Fruit fly (Drosophila melanogaster): ENCODE measurements around the gene CLIP-190.
A peak's percentile ranks its signal among the peaks of the same experiment; 100 is the strongest.

The CLIP-190 gene

dm6 chr2L:17384331-17385220 lies at the start of gene CLIP-190:
CLIP-190 (plus strand) TSS chr2L:17384700.
- TF ChIP-seq CG12605 (GFP tag; IDR thresholded peaks at IDR 0.05) (peak; percentile 16), CG32121 (GFP tag; IDR thresholded peaks at IDR 0.05) (no peak), CG4496 (GFP tag; IDR thresholded peaks at IDR 0.05) (0 out of 3 replicates have a peak, but pooled peaks have one; percentile 19), CG34367 (tag; optimal IDR thresholded peaks at IDR 0.05) (no peak), rn (GFP tag; IDR thresholded peaks at IDR 0.05) (no peak), CG8159 (tag; optimal IDR thresholded peaks at IDR 0.05) (no peak), Ets98B (GFP tag; IDR thresholded peaks at IDR 0.05) (peak; percentile 15; the same call in 1 of the 2 replicates)

- TF ChIP-seq CG34367 (tag; optimal IDR thresholded peaks at IDR 0.05) = no peak
- TF ChIP-seq CG9948 (tag; optimal IDR thresholded peaks at IDR 0.05) = no peak
- TF ChIP-seq Pif1A (GFP tag; optimal IDR thresholded peaks at IDR 0.05) = no peak
- no peak for TF ChIP-seq Pif1B (GFP tag; optimal IDR thresholded peaks at IDR 0.05)
- TF ChIP-seq Ets98B (GFP tag; IDR thresholded peaks at IDR 0.05) = no peak
- TF ChIP-seq CG8159 (tag; optimal IDR thresholded peaks at IDR 0.05) = no peak
- TF ChIP-seq CG10348 (GFP tag; IDR thresholded peaks at IDR 0.05) = no peak
- TF ChIP-seq CG32121 (GFP tag; IDR thresholded peaks at IDR 0.05) = no peak
- no peak for TF ChIP-seq D1 (tag; optimal IDR thresholded peaks at IDR 0.05)
- TF ChIP-seq CG4496 (GFP tag; IDR thresholded peaks at IDR 0.05) = no peak
- TF ChIP-seq gl (tag; optimal IDR thresholded peaks at IDR 0.05) = no peak
- no peak for TF ChIP-seq CG8301 (tag; optimal IDR thresholded peaks at IDR 0.05)
- TF ChIP-seq CG17806 (tag; optimal IDR thresholded peaks at IDR 0.05) = no peak
- no peak for TF ChIP-seq CG12605 (GFP tag; IDR thresholded peaks at IDR 0.05)
Observed at dm6 chr2L:17363196-17363595, 21.3 kb upstream of the CLIP-190 start, which contains the start of gene CG31804. CG31804 (plus strand) TSS chr2L:17363496.

- TF ChIP-seq D1 (tag; optimal IDR thresholded peaks at IDR 0.05) = peak; percentile 72
- no peak for TF ChIP-seq Pif1A (GFP tag; optimal IDR thresholded peaks at IDR 0.05)
Observed at dm6 chr2L:17368503-17368902, 16.0 kb upstream of the CLIP-190 start.

dm6 chr2L:17374832-17375231 lies 9.7 kb upstream of the CLIP-190 start:
- TF ChIP-seq rn (GFP tag; IDR thresholded peaks at IDR 0.05) = 0 out of 2 replicates have a peak, but pooled peaks have one; percentile 34
- peak; percentile 12 for TF ChIP-seq Pif1B (GFP tag; optimal IDR thresholded peaks at IDR 0.05)
- no peak for TF ChIP-seq CG13204 (GFP tag; optimal IDR thresholded peaks at IDR 0.05)
- no peak for TF ChIP-seq Snoo (tag; optimal IDR thresholded peaks at IDR 0.05)
- TF ChIP-seq CG10348 (GFP tag; IDR thresholded peaks at IDR 0.05) = no peak
- TF ChIP-seq fd96Ca (GFP tag; IDR thresholded peaks at IDR 0.05) = no peak
- no peak for TF ChIP-seq CG12605 (GFP tag; IDR thresholded peaks at IDR 0.05)
- TF ChIP-seq CG34367 (tag; optimal IDR thresholded peaks at IDR 0.05) = no peak
- no peak for TF ChIP-seq CG9948 (tag; optimal IDR thresholded peaks at IDR 0.05)
- TF ChIP-seq CG17806 (tag; optimal IDR thresholded peaks at IDR 0.05) = peak; percentile 9
- no peak for TF ChIP-seq CG4496 (GFP tag; IDR thresholded peaks at IDR 0.05)
- TF ChIP-seq CG15710 (tag; optimal IDR thresholded peaks at IDR 0.05) = no peak
- no peak for TF ChIP-seq D1 (tag; optimal IDR thresholded peaks at IDR 0.05)
- TF ChIP-seq Pif1A (GFP tag; optimal IDR thresholded peaks at IDR 0.05) = peak; percentile 33
- no peak for TF ChIP-seq CG8301 (tag; optimal IDR thresholded peaks at IDR 0.05)
- no peak for TF ChIP-seq CG14655 (GFP tag; optimal IDR thresholded peaks at IDR 0.05)
- no peak for TF ChIP-seq EcR (GFP tag; optimal IDR thresholded peaks at IDR 0.05)
- no peak for TF ChIP-seq CG8159 (tag; optimal IDR thresholded peaks at IDR 0.05)
- TF ChIP-seq CG32121 (GFP tag; IDR thresholded peaks at IDR 0.05) = peak; percentile 25; the same call in 1 of the 2 replicates
- TF ChIP-seq Ets98B (GFP tag; IDR thresholded peaks at IDR 0.05) = no peak; the same call in 1 of the 2 replicates
- TF ChIP-seq gl (tag; optimal IDR thresholded peaks at IDR 0.05) = no peak

dm6 chr2L:17375955-17376659 lies 8.4 kb upstream of the CLIP-190 start:
- TF ChIP-seq CG32121 (GFP tag; IDR thresholded peaks at IDR 0.05) = no peak
- TF ChIP-seq CG14655 (GFP tag; optimal IDR thresholded peaks at IDR 0.05) = peak; percentile 33
- peak; percentile 72 for TF ChIP-seq EcR (GFP tag; optimal IDR thresholded peaks at IDR 0.05)
- TF ChIP-seq CG15710 (tag; optimal IDR thresholded peaks at IDR 0.05) = no peak
- TF ChIP-seq Pif1A (GFP tag; optimal IDR thresholded peaks at IDR 0.05) = no peak
- no peak for TF ChIP-seq Ets98B (GFP tag; IDR thresholded peaks at IDR 0.05)
- no peak for TF ChIP-seq Snoo (tag; optimal IDR thresholded peaks at IDR 0.05)
- peak; percentile 32 for TF ChIP-seq CG17806 (tag; optimal IDR thresholded peaks at IDR 0.05)
- peak; percentile 26 for TF ChIP-seq CG9948 (tag; optimal IDR thresholded peaks at IDR 0.05)
- peak; percentile 30 for TF ChIP-seq CG8159 (tag; optimal IDR thresholded peaks at IDR 0.05)
- no peak for TF ChIP-seq CG12605 (GFP tag; IDR thresholded peaks at IDR 0.05)
- no peak for TF ChIP-seq CG13204 (GFP tag; optimal IDR thresholded peaks at IDR 0.05)
- no peak for TF ChIP-seq gl (tag; optimal IDR thresholded peaks at IDR 0.05)
- no peak for TF ChIP-seq rn (GFP tag; IDR thresholded peaks at IDR 0.05)
- no peak for TF ChIP-seq CG4496 (GFP tag; IDR thresholded peaks at IDR 0.05)
- TF ChIP-seq Pif1B (GFP tag; optimal IDR thresholded peaks at IDR 0.05) = no peak
- no peak for TF ChIP-seq D1 (tag; optimal IDR thresholded peaks at IDR 0.05)
- TF ChIP-seq CG34367 (tag; optimal IDR thresholded peaks at IDR 0.05) = no peak
- no peak for TF ChIP-seq fd96Ca (GFP tag; IDR thresholded peaks at IDR 0.05)
- no peak for TF ChIP-seq CG10348 (GFP tag; IDR thresholded peaks at IDR 0.05)
- TF ChIP-seq CG8301 (tag; optimal IDR thresholded peaks at IDR 0.05) = peak; percentile 25

Data from whole organism, pupa.